Worm (Caenorhabditis elegans): ENCODE results near the gene twk-6.

- TF ChIP-seq skn-1 (tag; optimal IDR thresholded peaks at IDR 0.05) = no peak
- TF ChIP-seq ceh-82 (tag; optimal IDR thresholded peaks at IDR 0.05) = no peak
- no peak for TF ChIP-seq F26F4.8 (GFP tag; conservative IDR thresholded peaks at IDR 0.05)
- no peak for TF ChIP-seq aha-1 (tag)
- no peak for TF ChIP-seq nhr-237 (tag; optimal IDR thresholded peaks at IDR 0.05)
These were observed 49.0 kb upstream of the twk-6 start, which contains the start of gene T04A8.8 for ce11 chrIII:4693695-4694094.
